Worm (Caenorhabditis elegans) whole organism, L3 larva: ENCODE results near the gene F54D8.6.

Source experiments
- R02D3.7 ChIP-seq: fragments of 150-350 bp; optimal IDR thresholded peaks from 2 replicates; lab custom pipeline; 2014; ENCODE audit warnings: missing biosample characterization, missing genetic modification characterization
- ZK546.5 ChIP-seq: sonication (generic microtip); optimal IDR thresholded peaks from 2 replicates; lab custom pipeline; 2017; ENCODE audit warnings: missing biosample characterization, missing genetic modification characterization
- aly-2 ChIP-seq: fragments of 150-350 bp; optimal IDR thresholded peaks from 2 replicates; lab custom pipeline; 2014; ENCODE audit warnings: missing biosample characterization, missing genetic modification characterization
- ama-1 ChIP-seq: fragments of 150-350 bp; optimal IDR thresholded peaks from 2 replicates; lab custom pipeline; 2018
- ceh-16 ChIP-seq: sonication (generic microtip); optimal IDR thresholded peaks from 2 replicates; lab custom pipeline; 2017; ENCODE audit warnings: missing biosample characterization, missing genetic modification characterization
- ceh-28 ChIP-seq: fragments of 150-350 bp; optimal IDR thresholded peaks from 2 replicates; lab custom pipeline; 2014; ENCODE audit warnings: missing biosample characterization, missing genetic modification reagents, missing genetic modification characterization
- ceh-82 ChIP-seq: fragments of 150-350 bp; optimal IDR thresholded peaks from 2 replicates; lab custom pipeline; 2014; ENCODE audit warnings: missing biosample characterization, missing genetic modification characterization
- ceh-9 ChIP-seq: sonication (generic microtip); optimal IDR thresholded peaks from 2 replicates; lab custom pipeline; 2018; ENCODE audit warnings: missing biosample characterization, missing genetic modification characterization
- daf-12 ChIP-seq: fragments of 150-350 bp; optimal IDR thresholded peaks from 2 replicates; lab custom pipeline; 2014; ENCODE audit warnings: missing biosample characterization, missing genetic modification reagents, missing genetic modification characterization
- egl-27 ChIP-seq: sonication (generic microtip); optimal IDR thresholded peaks from 4 replicates; lab custom pipeline; 2017; ENCODE audit warnings: missing biosample characterization, missing genetic modification reagents, missing genetic modification characterization
- egl-5 ChIP-seq: fragments of 150-350 bp; optimal IDR thresholded peaks from 2 replicates; lab custom pipeline; 2017; ENCODE audit warnings: missing biosample characterization, missing genetic modification reagents, missing genetic modification characterization, inconsistent platforms
- elt-1 ChIP-seq: fragments of 150-350 bp; optimal IDR thresholded peaks from 2 replicates; lab custom pipeline; 2014; ENCODE audit warnings: missing biosample characterization, missing genetic modification characterization
- elt-2 ChIP-seq: sonication (generic microtip); optimal IDR thresholded peaks from 2 replicates; lab custom pipeline; 2016; ENCODE audit warnings: missing genetic modification reagents, mild to moderate bottlenecking, missing genetic modification characterization, missing compliant biosample characterization
- elt-3 ChIP-seq, 3 experiments: fragments of 150-350 bp in 1 of 3; sonication (generic microtip) in 2 of 3; optimal IDR thresholded peaks; 2 replicates in 2 of 3; 4 replicates in 1 of 3; lab custom pipeline; 2014 to 2017; ENCODE audit warnings: missing biosample characterization in 3 of 3, missing genetic modification characterization in 3 of 3
- eor-1 ChIP-seq, 2 experiments: fragments of 150-350 bp; optimal IDR thresholded peaks; 2 replicates each; lab custom pipeline; 2014 to 2018; ENCODE audit warnings: missing biosample characterization in 2 of 2, missing genetic modification characterization in 2 of 2
- fkh-10 ChIP-seq: sonication (generic microtip); optimal IDR thresholded peaks from 2 replicates; lab custom pipeline; 2017; ENCODE audit warnings: missing biosample characterization, missing genetic modification reagents, missing genetic modification characterization
- fkh-2 ChIP-seq: fragments of 150-350 bp; optimal IDR thresholded peaks from 2 replicates; lab custom pipeline; 2014; ENCODE audit warnings: missing biosample characterization, missing genetic modification reagents, missing genetic modification characterization
- fos-1 ChIP-seq: fragments of 150-350 bp; optimal IDR thresholded peaks from 2 replicates; lab custom pipeline; 2014; ENCODE audit warnings: missing biosample characterization, missing genetic modification characterization
- hmg-11 ChIP-seq: sonication (generic microtip); optimal IDR thresholded peaks from 2 replicates; lab custom pipeline; 2016; ENCODE audit warnings: missing genetic modification characterization, missing compliant biosample characterization
- jun-1 ChIP-seq: fragments of 150-350 bp; optimal IDR thresholded peaks from 2 replicates; lab custom pipeline; 2014; ENCODE audit warnings: missing biosample characterization, missing genetic modification reagents, missing genetic modification characterization
- lin-15B ChIP-seq: fragments of 150-350 bp; optimal IDR thresholded peaks from 2 replicates; lab custom pipeline; 2014; ENCODE audit warnings: missing biosample characterization, missing genetic modification characterization
- lin-39 ChIP-seq: fragments of 150-350 bp; optimal IDR thresholded peaks from 2 replicates; lab custom pipeline; 2018; ENCODE audit warnings: missing biosample characterization, missing genetic modification reagents, missing genetic modification characterization
- lsy-12 ChIP-seq: sonication (generic microtip); optimal IDR thresholded peaks from 2 replicates; lab custom pipeline; 2016; ENCODE audit warnings: mild to moderate bottlenecking, missing genetic modification characterization, missing compliant biosample characterization
- mdl-1 ChIP-seq: fragments of 150-350 bp; optimal IDR thresholded peaks from 2 replicates; lab custom pipeline; 2014; ENCODE audit warnings: missing biosample characterization, missing genetic modification characterization
- mml-1 ChIP-seq: fragments of 150-350 bp; sonication (generic microtip); optimal IDR thresholded peaks from 3 replicates; lab custom pipeline; 2014; ENCODE audit warnings: missing biosample characterization, missing genetic modification characterization
- nfya-1 ChIP-seq: sonication (generic microtip); optimal IDR thresholded peaks from 2 replicates; lab custom pipeline; 2017; ENCODE audit warnings: missing genetic modification characterization, mild to moderate bottlenecking, missing compliant biosample characterization, antibody characterized with exemption, moderate library complexity; ENCODE audit not compliant: insufficient read depth
- nhr-11 ChIP-seq: fragments of 150-350 bp; optimal IDR thresholded peaks from 2 replicates; lab custom pipeline; 2014; ENCODE audit warnings: missing biosample characterization, missing genetic modification characterization
- nhr-12 ChIP-seq: fragments of 150-350 bp; optimal IDR thresholded peaks from 2 replicates; lab custom pipeline; 2014; ENCODE audit warnings: missing biosample characterization, missing genetic modification characterization
- nhr-23 ChIP-seq: fragments of 150-350 bp; optimal IDR thresholded peaks from 2 replicates; lab custom pipeline; 2014; ENCODE audit warnings: missing biosample characterization, missing genetic modification reagents, missing genetic modification characterization
- nhr-237 ChIP-seq: fragments of 150-350 bp; optimal IDR thresholded peaks from 2 replicates; lab custom pipeline; 2014; ENCODE audit warnings: missing biosample characterization, missing genetic modification characterization
- nhr-25 ChIP-seq: sonication (generic microtip); optimal IDR thresholded peaks from 2 replicates; lab custom pipeline; 2017; ENCODE audit warnings: missing biosample characterization, missing genetic modification characterization
- nhr-28 ChIP-seq: fragments of 150-350 bp; optimal IDR thresholded peaks from 2 replicates; lab custom pipeline; 2014; ENCODE audit warnings: missing biosample characterization, missing genetic modification characterization
- nhr-43 ChIP-seq: sonication (generic microtip); optimal IDR thresholded peaks from 2 replicates; lab custom pipeline; 2016; ENCODE audit warnings: mild to moderate bottlenecking, missing genetic modification characterization, missing compliant biosample characterization; ENCODE audit not compliant: poor library complexity, severe bottlenecking
- nhr-67 ChIP-seq: fragments of 150-350 bp; optimal IDR thresholded peaks from 2 replicates; lab custom pipeline; 2014; ENCODE audit warnings: missing biosample characterization, missing genetic modification characterization
- nhr-76 ChIP-seq: fragments of 150-350 bp; sonication (generic microtip); optimal IDR thresholded peaks from 5 replicates; lab custom pipeline; 2014; ENCODE audit warnings: missing biosample characterization, missing genetic modification characterization
- nhr-77 ChIP-seq: fragments of 150-350 bp; optimal IDR thresholded peaks from 2 replicates; lab custom pipeline; 2014; ENCODE audit warnings: missing biosample characterization, missing genetic modification characterization
- pha-4 ChIP-seq: fragments of 150-350 bp; optimal IDR thresholded peaks from 2 replicates; lab custom pipeline; 2014; ENCODE audit warnings: missing biosample characterization, missing genetic modification reagents, missing genetic modification characterization
- pqm-1 ChIP-seq: fragments of 150-350 bp; optimal IDR thresholded peaks from 2 replicates; lab custom pipeline; 2017; ENCODE audit warnings: missing biosample characterization, missing genetic modification characterization, inconsistent platforms
- sea-2 ChIP-seq: fragments of 150-350 bp; sonication (generic microtip); optimal IDR thresholded peaks from 4 replicates; lab custom pipeline; 2014; ENCODE audit warnings: missing biosample characterization, missing genetic modification reagents, missing genetic modification characterization
- skn-1 ChIP-seq: fragments of 150-350 bp; optimal IDR thresholded peaks from 2 replicates; lab custom pipeline; 2014; ENCODE audit warnings: missing biosample characterization, missing genetic modification characterization
- snpc-4 ChIP-seq: fragments of 150-350 bp; optimal IDR thresholded peaks from 2 replicates; lab custom pipeline; 2014; ENCODE audit warnings: missing biosample characterization, missing genetic modification characterization
- tbx-2 ChIP-seq: sonication (generic microtip); optimal IDR thresholded peaks from 2 replicates; lab custom pipeline; 2016; ENCODE audit warnings: mild to moderate bottlenecking, missing genetic modification characterization, missing compliant biosample characterization
- unc-39 ChIP-seq: sonication (generic microtip); optimal IDR thresholded peaks from 4 replicates; lab custom pipeline; 2017; ENCODE audit warnings: missing biosample characterization, missing genetic modification characterization
- unc-62 ChIP-seq: fragments of 150-350 bp; sonication (generic microtip); optimal IDR thresholded peaks from 4 replicates; lab custom pipeline; 2014; ENCODE audit warnings: missing biosample characterization, missing genetic modification reagents, missing genetic modification characterization
- zag-1 ChIP-seq: fragments of 150-350 bp; optimal IDR thresholded peaks from 2 replicates; lab custom pipeline; 2014; ENCODE audit warnings: missing biosample characterization, missing genetic modification characterization
- ztf-11 ChIP-seq: fragments of 150-350 bp; optimal IDR thresholded peaks from 2 replicates; lab custom pipeline; 2014; ENCODE audit warnings: missing biosample characterization, missing genetic modification characterization
- ztf-4 ChIP-seq: fragments of 150-350 bp; optimal IDR thresholded peaks from 2 replicates; lab custom pipeline; 2014; ENCODE audit warnings: missing biosample characterization, missing genetic modification characterization

The F54D8.6 gene

ce11 chrIII:5102616-5103015 is at the start of gene F54D8.6:
Gene F54D8.6, plus strand, starts transcription at chrIII:5102985.
- TF ChIP-seq hmg-11 = peak; percentile 23
- TF ChIP-seq pqm-1 (tag; lab: Kevin White, UChicago) = peak; percentile 18
- TF ChIP-seq ZK546.5 (tag; lab: Kevin White, UChicago) = no peak
- TF ChIP-seq nhr-77 (tag; lab: Kevin White, UChicago) = no peak
- no peak for TF ChIP-seq elt-1 (tag; lab: Kevin White, UChicago)
- no peak for TF ChIP-seq egl-27
- TF ChIP-seq tbx-2 (tag; lab: Kevin White, UChicago) = no peak
- no peak for TF ChIP-seq ceh-9
- no peak for TF ChIP-seq nhr-237 (tag; lab: Kevin White, UChicago)
- TF ChIP-seq nhr-43 = no peak
- TF ChIP-seq elt-2 (tag; lab: Kevin White, UChicago) = peak; percentile 5
- TF ChIP-seq skn-1 = no peak
- TF ChIP-seq lin-15B (tag; lab: Kevin White, UChicago) = peak; percentile 79
- no peak for TF ChIP-seq fkh-2 (tag; lab: Kevin White, UChicago)
- TF ChIP-seq daf-12 (tag; lab: Kevin White, UChicago) = no peak
- TF ChIP-seq mml-1 (tag; lab: Kevin White, UChicago) = no peak
- TF ChIP-seq ama-1 (lab: Kevin White, UChicago) = no peak
- TF ChIP-seq nfya-1 (tag; lab: Kevin White, UChicago) = peak; percentile 63
- TF ChIP-seq nhr-25 = peak; percentile 18
- no peak for TF ChIP-seq elt-3 (tag; optimal IDR thresholded peaks at IDR 0.05; lab: Kevin White, UChicago)
- TF ChIP-seq aly-2 (tag; lab: Kevin White, UChicago) = no peak
- TF ChIP-seq R02D3.7 = no peak
- TF ChIP-seq unc-39 (tag; lab: Kevin White, UChicago) = no peak
- TF ChIP-seq fos-1 (tag; lab: Kevin White, UChicago) = no peak
- TF ChIP-seq nhr-12 (tag; lab: Kevin White, UChicago) = no peak
- no peak for TF ChIP-seq jun-1 (tag; lab: Kevin White, UChicago)
- peak; percentile 51 for TF ChIP-seq snpc-4 (tag; lab: Kevin White, UChicago)
- no peak for TF ChIP-seq sea-2
- no peak for TF ChIP-seq ceh-28 (tag; lab: Kevin White, UChicago)
- TF ChIP-seq ztf-4 = no peak
- no peak for TF ChIP-seq nhr-11 (tag; lab: Kevin White, UChicago)
- no peak for TF ChIP-seq eor-1 (tag; optimal IDR thresholded peaks at IDR 0.05; lab: Kevin White, UChicago)
- no peak for TF ChIP-seq ztf-11
- no peak for TF ChIP-seq ceh-16 (tag; lab: Kevin White, UChicago)
- TF ChIP-seq zag-1 (tag; lab: Kevin White, UChicago) = no peak
- no peak for TF ChIP-seq lin-39 (tag; lab: Kevin White, UChicago)
- TF ChIP-seq nhr-28 (tag; lab: Kevin White, UChicago) = no peak
- no peak for TF ChIP-seq egl-5 (tag; lab: Kevin White, UChicago)
- TF ChIP-seq ceh-82 (tag; lab: Kevin White, UChicago) = no peak
- TF ChIP-seq nhr-67 = no peak
- TF ChIP-seq pha-4 (tag; lab: Kevin White, UChicago) = no peak
- TF ChIP-seq fkh-10 = no peak
- TF ChIP-seq nhr-76 (tag; lab: Kevin White, UChicago) = no peak
- no peak for TF ChIP-seq mdl-1 (tag; lab: Kevin White, UChicago)
- peak; percentile 52 for TF ChIP-seq nhr-23
- TF ChIP-seq lsy-12 (tag; lab: Kevin White, UChicago) = no peak
- no peak for TF ChIP-seq unc-62 (GFP tag; lab: Kevin White, UChicago)

DNA sequence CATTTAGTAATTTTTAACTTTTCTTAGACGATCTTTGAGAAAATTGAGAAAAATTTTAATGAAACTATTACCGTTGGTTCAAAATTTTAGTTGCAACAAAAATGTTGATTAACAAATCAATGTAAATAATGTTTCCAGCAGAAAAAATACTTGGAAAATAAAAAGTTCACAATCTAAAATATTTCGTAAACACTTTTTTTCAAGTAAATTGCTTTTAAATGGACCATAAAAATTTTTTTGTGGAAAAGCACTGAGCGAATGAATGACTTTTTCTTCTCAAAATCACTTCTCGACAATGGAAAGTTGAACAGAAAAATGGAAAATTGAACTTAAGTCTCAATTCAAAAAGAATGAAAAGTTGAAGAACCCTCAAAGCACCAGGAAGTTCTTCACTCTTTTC is 49.2 kb upstream of the F54D8.6 start, which contains the start of gene C45G9.8:
Gene C45G9.8, minus strand, starts transcription at position 101 of the 400 bp plus-strand sequence.
- TF ChIP-seq elt-3 (tag; optimal IDR thresholded peaks at IDR 0.05; lab: Kevin White, UChicago) (no peak), ztf-4 (no peak), ama-1 (lab: Kevin White, UChicago) (no peak), unc-39 (tag; lab: Kevin White, UChicago) (no peak), lsy-12 (tag; lab: Kevin White, UChicago) (no peak), mdl-1 (tag; lab: Kevin White, UChicago) (no peak), lin-15B (tag; lab: Kevin White, UChicago) (no peak), zag-1 (tag; lab: Kevin White, UChicago) (no peak), nhr-11 (tag; lab: Kevin White, UChicago) (no peak), nhr-43 (no peak), lin-39 (tag; lab: Kevin White, UChicago) (no peak), sea-2 (no peak), egl-27 (no peak), hmg-11 (no peak), nhr-23 (no peak), fkh-10 (no peak), jun-1 (tag; lab: Kevin White, UChicago) (no peak)
